Fruit fly (Drosophila melanogaster): ENCODE measurements around the gene ssp5.

DNA sequence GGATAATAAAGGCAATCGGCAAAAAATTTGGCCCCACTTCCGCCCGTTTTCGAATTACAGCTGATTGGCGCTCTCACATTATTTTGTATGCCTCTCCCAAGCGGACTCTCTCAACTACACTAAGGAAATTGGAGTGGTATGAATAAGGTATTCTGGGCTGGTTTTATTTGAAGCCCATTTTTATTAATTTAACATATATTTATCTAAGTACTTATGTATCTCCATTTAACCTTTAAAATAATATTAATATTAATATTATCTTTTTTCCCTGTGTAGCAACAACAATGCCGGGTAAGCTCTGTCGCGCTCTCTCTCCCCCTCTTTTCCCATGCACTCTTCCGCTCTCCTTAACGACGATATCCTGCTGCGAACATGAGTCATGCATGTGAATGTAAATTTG, 46.0 kb downstream of the ssp5 start:
- TF ChIP-seq Hr38 (GFP tag; optimal IDR thresholded peaks at IDR 0.05) (no peak), Sox102F (GFP tag; optimal IDR thresholded peaks at IDR 0.05) (peak; percentile 68), Eip78C (GFP tag) (no peak)

All from whole organism, prepupa.